Worm (Caenorhabditis elegans): ENCODE measurements around the gene T10D4.15.

T10D4.15 gene

DNA sequence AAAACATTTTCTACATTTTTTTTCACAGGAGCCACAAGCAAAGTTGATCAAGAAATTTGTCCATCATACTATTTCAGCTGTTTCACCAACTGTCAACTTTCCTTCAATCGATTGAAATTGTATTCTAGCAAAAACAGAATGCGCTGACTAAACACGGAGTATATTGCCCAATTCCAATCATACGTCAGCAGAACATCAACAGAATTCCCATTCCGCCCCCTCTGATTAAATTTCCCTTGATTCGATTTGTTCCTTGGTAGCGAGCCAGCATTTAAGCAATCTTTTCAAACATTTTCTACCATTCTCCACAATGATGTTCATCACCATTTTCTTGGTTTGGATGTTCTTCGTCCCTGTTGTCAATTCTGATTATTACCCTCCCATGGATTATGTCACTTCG is at the start of gene T10D4.15:
TSS of gene T10D4.15 (plus strand) at position 301 of the 400 bp plus-strand sequence.
- TF ChIP-seq pqm-1 (tag; optimal IDR thresholded peaks at IDR 0.05) (no peak), mdl-1 (tag; optimal IDR thresholded peaks at IDR 0.05) (no peak), alr-1 (tag; optimal IDR thresholded peaks at IDR 0.05; ENCODE audit: borderline replicate concordance) (no peak), nhr-84 (tag; optimal IDR thresholded peaks at IDR 0.05) (no peak), elt-3 (tag; optimal IDR thresholded peaks at IDR 0.05) (no peak), ets-5 (GFP tag; IDR thresholded peaks at IDR 0.05) (no peak), fkh-10 (GFP tag; optimal IDR thresholded peaks at IDR 0.05) (no peak), mab-9 (GFP tag; IDR thresholded peaks at IDR 0.05) (no peak), efl-3 (GFP tag; optimal IDR thresholded peaks at IDR 0.05) (no peak), sptf-1 (tag; optimal IDR thresholded peaks at IDR 0.05) (no peak), ceh-90 (tag; optimal IDR thresholded peaks at IDR 0.05) (no peak), unc-98 (GFP tag; IDR thresholded peaks at IDR 0.05) (no peak), egl-13 (tag; optimal IDR thresholded peaks at IDR 0.05) (no peak), ceh-82 (tag; optimal IDR thresholded peaks at IDR 0.05) (no peak), sup-37 (GFP tag; optimal IDR thresholded peaks at IDR 0.05) (no peak), hlh-17 (GFP tag; optimal IDR thresholded peaks at IDR 0.05; ENCODE audit: borderline replicate concordance) (no peak)

ce11 chrII:3096857-3097256 is 49.1 kb upstream of the T10D4.15 start, which contains the start of gene Y25C1A.14:
Y25C1A.14 (minus strand) TSS chrII:3096957.
- no peak for TF ChIP-seq isw-1 (GFP tag; IDR thresholded peaks at IDR 0.05)
- no peak for TF ChIP-seq nhr-19 (GFP tag; conservative IDR thresholded peaks at IDR 0.05)
- TF ChIP-seq ceh-82 (tag; optimal IDR thresholded peaks at IDR 0.05) = no peak

- TF ChIP-seq nhr-77 (tag; optimal IDR thresholded peaks at IDR 0.05) (no peak), fkh-8 (tag; optimal IDR thresholded peaks at IDR 0.05) (no peak), mep-1 (tag; optimal IDR thresholded peaks at IDR 0.05) (no peak), nhr-47 (tag; optimal IDR thresholded peaks at IDR 0.05) (no peak), elt-2 (tag; optimal IDR thresholded peaks at IDR 0.05) (no peak), C16A3.4 (tag; optimal IDR thresholded peaks at IDR 0.05) (no peak)
These were observed 45.4 kb upstream of the T10D4.15 start, which contains the start of gene srg-24 for ce11 chrII:3100546-3100945. srg-24 (minus strand) TSS chrII:3100646.

- no peak for TF ChIP-seq zag-1 (tag; optimal IDR thresholded peaks at IDR 0.05)
- no peak for TF ChIP-seq nhr-11 (tag; optimal IDR thresholded peaks at IDR 0.05)
- TF ChIP-seq nhr-19 (GFP tag; conservative IDR thresholded peaks at IDR 0.05) = no peak
- no peak for TF ChIP-seq hlh-17 (GFP tag; optimal IDR thresholded peaks at IDR 0.05; ENCODE audit: borderline replicate concordance)
- TF ChIP-seq nhr-90 (tag; optimal IDR thresholded peaks at IDR 0.05; ENCODE audit: poor library complexity) = no peak
- TF ChIP-seq alr-1 (tag; optimal IDR thresholded peaks at IDR 0.05; ENCODE audit: borderline replicate concordance) = no peak
- no peak for TF ChIP-seq snpc-4 (tag; optimal IDR thresholded peaks at IDR 0.05)
- TF ChIP-seq nhr-47 (tag; optimal IDR thresholded peaks at IDR 0.05) = no peak
- TF ChIP-seq lin-39 (tag; optimal IDR thresholded peaks at IDR 0.05) = no peak
- TF ChIP-seq mdl-1 (tag; optimal IDR thresholded peaks at IDR 0.05) = no peak
- no peak for TF ChIP-seq nhr-20 (tag; optimal IDR thresholded peaks at IDR 0.05)
- TF ChIP-seq nhr-28 (tag; optimal IDR thresholded peaks at IDR 0.05) = no peak
- TF ChIP-seq ceh-63 (GFP tag; optimal IDR thresholded peaks at IDR 0.05) = no peak
These were observed 43.9 kb upstream of the T10D4.15 start, which contains the start of gene clec-121 for ce11 chrII:3102018-3102417. clec-121 (plus strand) TSS chrII:3102318.

DNA sequence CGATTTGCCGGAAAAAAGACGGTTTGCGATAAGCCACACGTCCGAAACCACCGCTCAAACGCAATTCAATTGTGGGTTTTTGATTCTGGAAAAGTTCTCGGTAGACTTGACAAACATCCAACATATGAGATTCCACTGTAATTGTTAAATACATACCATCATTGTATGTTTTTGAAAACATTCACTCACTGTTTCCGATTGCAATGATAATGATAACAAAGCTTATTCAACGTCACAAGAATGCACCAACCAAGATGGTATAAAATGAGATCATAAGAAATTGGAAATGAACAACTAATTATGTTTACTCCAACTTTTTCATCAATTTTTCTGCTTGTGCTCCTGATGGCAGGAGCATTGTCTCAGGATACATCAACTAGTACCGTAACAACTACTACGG is 40.2 kb upstream of the T10D4.15 start, which contains the start of gene clec-122:
TSS of gene clec-122 (plus strand) at position 301 of the 400 bp plus-strand sequence.
- TF ChIP-seq unc-62 (GFP tag; optimal IDR thresholded peaks at IDR 0.05) (no peak), nhr-71 (tag; optimal IDR thresholded peaks at IDR 0.05) (no peak), pag-3 (tag; optimal IDR thresholded peaks at IDR 0.05; ENCODE audit: borderline replicate concordance, insufficient read depth) (no peak), lsy-2 (tag; optimal IDR thresholded peaks at IDR 0.05) (no peak), irx-1 (tag; optimal IDR thresholded peaks at IDR 0.05) (no peak), sox-4 (tag; optimal IDR thresholded peaks at IDR 0.05) (no peak), tbx-2 (tag; optimal IDR thresholded peaks at IDR 0.05) (no peak), elt-2 (tag; optimal IDR thresholded peaks at IDR 0.05) (no peak), nhr-76 (tag; optimal IDR thresholded peaks at IDR 0.05) (no peak), fkh-4 (tag; optimal IDR thresholded peaks at IDR 0.05; ENCODE audit: borderline replicate concordance) (no peak), vab-15 (tag; optimal IDR thresholded peaks at IDR 0.05) (no peak), ceh-8 (GFP tag; optimal IDR thresholded peaks at IDR 0.05) (no peak), skn-1 (tag; optimal IDR thresholded peaks at IDR 0.05) (no peak), aha-1 (tag; optimal IDR thresholded peaks at IDR 0.05) (no peak), nhr-28 (tag; optimal IDR thresholded peaks at IDR 0.05) (no peak), elt-3 (tag; optimal IDR thresholded peaks at IDR 0.05) (no peak), hlh-17 (GFP tag; optimal IDR thresholded peaks at IDR 0.05; ENCODE audit: borderline replicate concordance) (no peak), ceh-63 (GFP tag; optimal IDR thresholded peaks at IDR 0.05) (no peak), snpc-4 (tag; optimal IDR thresholded peaks at IDR 0.05) (no peak), nhr-19 (GFP tag; conservative IDR thresholded peaks at IDR 0.05) (no peak)

Data from whole organism, L1 larva.